Fruit fly (Drosophila melanogaster) whole organism, embryonic: ENCODE measurements around the gene CG13996.

ENCODE experiments used
- C15 ChIP-seq: fragments of 200-800 bp; sonication (Bioruptor generic); IDR thresholded peaks from 3 replicates; pipeline ENCODE4 v1.3.6; 2022; ENCODE audit warnings: missing biosample characterization, missing genetic modification characterization
- CG11398 ChIP-seq: fragments of 200-800 bp; sonication (Bioruptor generic); optimal IDR thresholded peaks from 2 replicates; lab custom pipeline; 2016; ENCODE audit warnings: missing biosample characterization, missing genetic modification characterization
- CG11456 ChIP-seq: fragments of 200-800 bp; sonication (Bioruptor generic); IDR thresholded peaks from 3 replicates; pipeline ENCODE4 v1.3.6; 2022; ENCODE audit warnings: missing biosample characterization, missing genetic modification characterization
- CG14441 ChIP-seq: fragments of 200-800 bp; sonication (Bioruptor generic); IDR thresholded peaks from 2 replicates; pipeline ENCODE4 v1.3.6; 2022; ENCODE audit warnings: missing biosample characterization, missing genetic modification characterization
- CG15696 ChIP-seq: fragments of 200-800 bp; sonication (Bioruptor generic); optimal IDR thresholded peaks from 2 replicates; lab custom pipeline; 2019; ENCODE audit warnings: missing biosample characterization, mild to moderate bottlenecking, missing genetic modification characterization, moderate library complexity
- CG1603 ChIP-seq: fragments of 200-800 bp; sonication (Bioruptor generic); optimal IDR thresholded peaks from 2 replicates; lab custom pipeline; 2019; ENCODE audit warnings: missing biosample characterization, mild to moderate bottlenecking, missing genetic modification characterization, moderate library complexity
- CG1647 ChIP-seq: fragments of 200-800 bp; sonication (Bioruptor generic); optimal IDR thresholded peaks from 3 replicates; lab custom pipeline; 2016; ENCODE audit warnings: missing biosample characterization, missing genetic modification characterization
- CG17385 ChIP-seq: fragments of 200-800 bp; sonication (Bioruptor generic); optimal IDR thresholded peaks from 3 replicates; lab custom pipeline; 2018; ENCODE audit warnings: missing biosample characterization, mild to moderate bottlenecking, missing genetic modification characterization
- CG2199 ChIP-seq: fragments of 200-800 bp; sonication (Bioruptor generic); IDR thresholded peaks from 3 replicates; pipeline ENCODE4 v1.3.6; 2022; ENCODE audit warnings: missing biosample characterization, missing genetic modification characterization
- CG31224 ChIP-seq: fragments of 200-800 bp; sonication (Bioruptor generic); IDR thresholded peaks from 2 replicates; pipeline ENCODE4 v1.3.6; 2022; ENCODE audit warnings: missing biosample characterization, missing genetic modification characterization
- CG32532 ChIP-seq: fragments of 200-800 bp; sonication (Bioruptor generic); IDR thresholded peaks from 2 replicates; pipeline ENCODE4 v1.3.6; 2022; ENCODE audit warnings: missing biosample characterization, missing genetic modification characterization
- CG3995 ChIP-seq: fragments of 200-800 bp; sonication (Bioruptor generic); optimal IDR thresholded peaks from 3 replicates; lab custom pipeline; 2016; ENCODE audit warnings: missing biosample characterization, missing genetic modification characterization
- CG4404 ChIP-seq: fragments of 200-800 bp; sonication (Bioruptor generic); IDR thresholded peaks from 2 replicates; pipeline ENCODE4 v1.3.6; 2022; ENCODE audit warnings: missing biosample characterization, missing genetic modification characterization
- CG4820 ChIP-seq: fragments of 200-800 bp; sonication (Bioruptor generic); optimal IDR thresholded peaks from 3 replicates; lab custom pipeline; 2016; ENCODE audit warnings: missing biosample characterization, missing genetic modification characterization
- CG6254 ChIP-seq: fragments of 200-800 bp; sonication (Bioruptor generic); optimal IDR thresholded peaks from 3 replicates; lab custom pipeline; 2017; ENCODE audit warnings: mild to moderate bottlenecking, missing biosample characterization, missing genetic modification reagents, missing genetic modification characterization
- CG8359 ChIP-seq: fragments of 200-800 bp; sonication (Bioruptor generic); optimal IDR thresholded peaks from 2 replicates; lab custom pipeline; 2017; ENCODE audit warnings: missing biosample characterization, mild to moderate bottlenecking, missing genetic modification characterization, borderline replicate concordance
- CG9932 ChIP-seq: fragments of 200-800 bp; sonication (Bioruptor generic); IDR thresholded peaks from 2 replicates; pipeline ENCODE4 v1.3.6; 2022; ENCODE audit warnings: missing biosample characterization, missing genetic modification characterization
- D19A ChIP-seq: fragments of 200-800 bp; optimal IDR thresholded peaks from 3 replicates; lab custom pipeline; 2019; ENCODE audit warnings: missing biosample characterization, mild to moderate bottlenecking, missing genetic modification characterization, moderate library complexity
- Dbx ChIP-seq: fragments of 200-800 bp; sonication (Bioruptor generic); IDR thresholded peaks from 3 replicates; pipeline ENCODE4 v1.3.6; 2022; ENCODE audit warnings: missing biosample characterization, missing genetic modification characterization
- E2f1 ChIP-seq: fragments of 200-800 bp; sonication (Bioruptor generic); IDR thresholded peaks from 2 replicates; pipeline ENCODE4 v1.3.6; 2022; ENCODE audit warnings: missing biosample characterization, missing genetic modification characterization
- E2f2 ChIP-seq: fragments of 200-800 bp; sonication (Bioruptor generic); IDR thresholded peaks from 2 replicates; pipeline ENCODE4 v1.3.6; 2022; ENCODE audit warnings: missing biosample characterization, missing genetic modification characterization
- H2.0 ChIP-seq: fragments of 200-800 bp; sonication (Bioruptor generic); IDR thresholded peaks from 2 replicates; pipeline ENCODE4 v1.3.6; 2022; ENCODE audit warnings: missing biosample characterization, missing genetic modification characterization
- Lhr ChIP-seq: fragments of 200-800 bp; sonication (Bioruptor generic); optimal IDR thresholded peaks from 3 replicates; lab custom pipeline; 2017; ENCODE audit warnings: mild to moderate bottlenecking, missing biosample characterization, missing genetic modification reagents, missing genetic modification characterization
- Lim3 ChIP-seq: fragments of 200-800 bp; sonication (Bioruptor generic); IDR thresholded peaks from 2 replicates; pipeline ENCODE4 v1.3.6; 2022; ENCODE audit warnings: missing biosample characterization, missing genetic modification characterization
- MTF-1 ChIP-seq: fragments of 200-800 bp; sonication (Bioruptor generic); optimal IDR thresholded peaks from 2 replicates; lab custom pipeline; 2018; ENCODE audit warnings: missing biosample characterization, mild to moderate bottlenecking, missing genetic modification characterization, borderline replicate concordance
- Nf-YC ChIP-seq: fragments of 200-800 bp; optimal IDR thresholded peaks from 3 replicates; lab custom pipeline; 2019; ENCODE audit warnings: missing biosample characterization, mild to moderate bottlenecking, missing genetic modification characterization, moderate library complexity
- Ravus ChIP-seq: fragments of 200-800 bp; sonication (Bioruptor generic); IDR thresholded peaks from 2 replicates; pipeline ENCODE4 v1.3.6; 2022; ENCODE audit warnings: missing biosample characterization, missing genetic modification characterization
- Scr ChIP-seq: fragments of 200-800 bp; sonication (Bioruptor generic); IDR thresholded peaks from 2 replicates; pipeline ENCODE4 v1.3.6; 2022; ENCODE audit warnings: missing biosample characterization, missing genetic modification characterization; ENCODE audit not compliant: partially characterized antibody
- Sin3A ChIP-seq: fragments of >200 bp; optimal IDR thresholded peaks from 2 replicates; lab custom pipeline; 2018
- Six4 ChIP-seq: fragments of 200-800 bp; sonication (Bioruptor generic); optimal IDR thresholded peaks from 2 replicates; lab custom pipeline; 2016; ENCODE audit warnings: missing biosample characterization, missing genetic modification characterization
- amos ChIP-seq: fragments of 200-800 bp; sonication (Bioruptor generic); IDR thresholded peaks from 2 replicates; pipeline ENCODE4 v1.3.6; 2022; ENCODE audit warnings: missing biosample characterization, missing genetic modification characterization; ENCODE audit not compliant: partially characterized antibody
- aop ChIP-seq: fragments of 200-800 bp; sonication (Bioruptor generic); IDR thresholded peaks from 2 replicates; pipeline ENCODE4 v1.3.6; 2022; ENCODE audit warnings: missing biosample characterization, missing genetic modification characterization
- bcd ChIP-seq: fragments of 200-800 bp; sonication (Bioruptor generic); optimal IDR thresholded peaks from 2 replicates; lab custom pipeline; 2017; ENCODE audit warnings: missing biosample characterization, mild to moderate bottlenecking, missing genetic modification characterization
- br ChIP-seq: fragments of >200 bp; optimal IDR thresholded peaks from 2 replicates; lab custom pipeline; 2017
- caup ChIP-seq: fragments of 200-800 bp; sonication (Bioruptor generic); optimal IDR thresholded peaks from 3 replicates; lab custom pipeline; 2017; ENCODE audit warnings: missing biosample characterization, mild to moderate bottlenecking, missing genetic modification characterization, moderate library complexity; ENCODE audit not compliant: severe bottlenecking
- ewg ChIP-seq: fragments of 200-800 bp; sonication (Bioruptor generic); optimal IDR thresholded peaks from 3 replicates; lab custom pipeline; 2017; ENCODE audit warnings: mild to moderate bottlenecking, missing biosample characterization, missing genetic modification reagents, missing genetic modification characterization
- gsb-n ChIP-seq: fragments of 200-800 bp; sonication (Bioruptor generic); optimal IDR thresholded peaks from 3 replicates; lab custom pipeline; 2018; ENCODE audit warnings: missing biosample characterization, mild to moderate bottlenecking, missing genetic modification characterization
- h ChIP-seq: fragments of >200 bp; optimal IDR thresholded peaks from 2 replicates; lab custom pipeline; 2017
- her ChIP-seq: fragments of 200-800 bp; sonication (Bioruptor generic); optimal IDR thresholded peaks from 2 replicates; lab custom pipeline; 2016; ENCODE audit warnings: missing biosample characterization, missing genetic modification characterization
- oc ChIP-seq: fragments of 200-800 bp; sonication (Bioruptor generic); optimal IDR thresholded peaks from 2 replicates; lab custom pipeline; 2018; ENCODE audit warnings: missing biosample characterization, mild to moderate bottlenecking, missing genetic modification characterization, moderate library complexity
- otp ChIP-seq: fragments of 200-800 bp; sonication (Bioruptor generic); IDR thresholded peaks from 3 replicates; pipeline ENCODE4, ENCODE4 v1.3.6; 2022; ENCODE audit warnings: missing biosample characterization, missing genetic modification characterization
- pho ChIP-seq: fragments of 200-800 bp; sonication (Bioruptor generic); optimal IDR thresholded peaks from 2 replicates; lab custom pipeline; 2016; ENCODE audit warnings: missing biosample characterization, missing genetic modification characterization
- prd ChIP-seq, 3 experiments: fragments of >200 bp in 2 of 3; fragments of 200-800 bp in 1 of 3; sonication (Bioruptor generic) in 1 of 3; optimal IDR thresholded peaks in 2 of 3; IDR thresholded peaks in 1 of 3; 2 replicates in 2 of 3; 3 replicates in 1 of 3; pipeline versions ENCODE4 v1.3.6 to Lab custom; 2017 to 2022; ENCODE audit warnings: missing biosample characterization in 1 of 3, missing genetic modification characterization in 1 of 3
- sc ChIP-seq, 3 experiments: fragments of >200 bp in 2 of 3; fragments of 200-800 bp in 1 of 3; sonication (Bioruptor generic) in 1 of 3; optimal IDR thresholded peaks; 2 replicates in 2 of 3; 3 replicates in 1 of 3; lab custom pipeline; 2017; ENCODE audit warnings: mild to moderate bottlenecking in 1 of 3, missing biosample characterization in 1 of 3, missing genetic modification characterization in 1 of 3, missing genetic modification reagents in 1 of 3
- sob ChIP-seq: fragments of 200-800 bp; sonication (Bioruptor generic); IDR thresholded peaks from 2 replicates; pipeline ENCODE4 v1.3.6; 2022; ENCODE audit warnings: missing biosample characterization, missing genetic modification characterization
- tio ChIP-seq: fragments of 200-800 bp; sonication (Bioruptor generic); optimal IDR thresholded peaks from 2 replicates; lab custom pipeline; 2017; ENCODE audit warnings: missing biosample characterization, missing genetic modification characterization, inconsistent platforms
- toy ChIP-seq: fragments of 200-800 bp; sonication (Bioruptor generic); IDR thresholded peaks from 2 replicates; pipeline ENCODE4 v1.3.6; 2022; ENCODE audit warnings: missing biosample characterization, missing genetic modification characterization
- tup ChIP-seq: fragments of 200-800 bp; sonication (Bioruptor generic); optimal IDR thresholded peaks from 2 replicates; lab custom pipeline; 2016; ENCODE audit warnings: missing biosample characterization, mild to moderate bottlenecking, missing genetic modification characterization, moderate library complexity
- wek ChIP-seq: fragments of 200-800 bp; sonication (Bioruptor generic); optimal IDR thresholded peaks from 3 replicates; lab custom pipeline; 2018; ENCODE audit warnings: missing biosample characterization, mild to moderate bottlenecking, missing genetic modification characterization, moderate library complexity
- yki ChIP-seq: fragments of >200 bp; optimal IDR thresholded peaks from 3 replicates; lab custom pipeline; 2018

The CG13996 gene

dm6 chr2L:6019352-6020131 is 1.1 kb upstream of the CG13996 start, which contains the start of gene H2.0 (continued):
- no peak for TF ChIP-seq MTF-1 (GFP tag; lab: Kevin White, UChicago)
- TF ChIP-seq E2f2 (GFP tag; lab: Robert Waterston, UW): no peak
- TF ChIP-seq ewg (GFP tag; lab: Kevin White, UChicago): peak; percentile 14
- peak; percentile 6 for TF ChIP-seq oc
- TF ChIP-seq E2f1 (GFP tag; lab: Robert Waterston, UW): no peak
- no peak for TF ChIP-seq yki (lab: Kevin White, UChicago)
- TF ChIP-seq CG11456 (GFP tag; lab: Robert Waterston, UW): 0 out of 3 replicates have a peak, but pooled peaks have one; percentile 34
- peak; percentile 60 for TF ChIP-seq CG4404 (GFP tag; lab: Robert Waterston, UW)
- TF ChIP-seq Lhr (GFP tag; lab: Kevin White, UChicago): no peak
- peak; percentile 58 for TF ChIP-seq tio
- no peak for TF ChIP-seq C15 (GFP tag; lab: Robert Waterston, UW)
- no peak for TF ChIP-seq caup (GFP tag; lab: Kevin White, UChicago)
- TF ChIP-seq pho (GFP tag; lab: Kevin White, UChicago): no peak
- TF ChIP-seq D19A (tag; lab: Kevin White, UChicago): peak; percentile 35
- peak; percentile 73; the same call in 1 of the 2 replicates for TF ChIP-seq aop (GFP tag; lab: Robert Waterston, UW)
- TF ChIP-seq Ravus (GFP tag; lab: Robert Waterston, UW): no peak
- no peak for TF ChIP-seq amos (GFP tag; lab: Robert Waterston, UW)
- TF ChIP-seq CG2199 (GFP tag; lab: Robert Waterston, UW): no peak
- no peak for TF ChIP-seq CG14441 (GFP tag; lab: Robert Waterston, UW)
- no peak for TF ChIP-seq h (lab: Kevin White, UChicago)
- no peak for TF ChIP-seq Lim3 (GFP tag; lab: Robert Waterston, UW)
- TF ChIP-seq br (lab: Kevin White, UChicago): no peak
- TF ChIP-seq CG17385 (GFP tag; lab: Kevin White, UChicago): peak; percentile 8
- TF ChIP-seq CG4820 (GFP tag; lab: Kevin White, UChicago): peak; percentile 30
- no peak for TF ChIP-seq Six4
- TF ChIP-seq CG15696: peak; percentile 69
- no peak for TF ChIP-seq sob (GFP tag; lab: Robert Waterston, UW)
- no peak for TF ChIP-seq CG8359 (GFP tag; lab: Kevin White, UChicago)
- no peak for TF ChIP-seq tup (GFP tag; lab: Kevin White, UChicago)
- no peak for TF ChIP-seq CG32532
- TF ChIP-seq CG11398: no peak
- no peak for TF ChIP-seq CG6254 (GFP tag; lab: Kevin White, UChicago)
- no peak for TF ChIP-seq Scr
- no peak for TF ChIP-seq CG1647 (GFP tag; lab: Kevin White, UChicago)
- no peak for TF ChIP-seq Sin3A
- no peak for TF ChIP-seq her
- 0 out of 3 replicates have a peak, but pooled peaks have one; percentile 49 for TF ChIP-seq otp
- no peak for TF ChIP-seq CG9932
- peak; percentile 10 for TF ChIP-seq gsb-n (tag; lab: Kevin White, UChicago)
- TF ChIP-seq CG1603: peak; percentile 57
- TF ChIP-seq sc (optimal IDR thresholded peaks at IDR 0.05; lab: Kevin White, UChicago): no peak
- TF ChIP-seq sc (GFP tag; optimal IDR thresholded peaks at IDR 0.05; lab: Kevin White, UChicago): peak; percentile 37
- TF ChIP-seq CG31224 (GFP tag; lab: Robert Waterston, UW): 0 out of 2 replicates have a peak, but pooled peaks have one; percentile 26
- TF ChIP-seq CG3995 (GFP tag; lab: Kevin White, UChicago): no peak
- TF ChIP-seq Nf-YC: peak; percentile 97
- peak; percentile 19 for TF ChIP-seq bcd (GFP tag; lab: Kevin White, UChicago)
- no peak for TF ChIP-seq toy (GFP tag; lab: Robert Waterston, UW)
- no peak for TF ChIP-seq H2.0 (GFP tag; lab: Robert Waterston, UW)
- no peak for TF ChIP-seq prd (optimal IDR thresholded peaks at IDR 0.05; lab: Kevin White, UChicago)
- peak; percentile 50; the same call in 2 of the 3 replicates for TF ChIP-seq prd (GFP tag; IDR thresholded peaks at IDR 0.05; lab: Robert Waterston, UW)
- TF ChIP-seq wek (GFP tag; lab: Kevin White, UChicago): no peak
- TF ChIP-seq Dbx (GFP tag; lab: Robert Waterston, UW): no peak
